Worm (Caenorhabditis elegans): ENCODE data around the gene C16C10.9.

C16C10.9 gene

DNA sequence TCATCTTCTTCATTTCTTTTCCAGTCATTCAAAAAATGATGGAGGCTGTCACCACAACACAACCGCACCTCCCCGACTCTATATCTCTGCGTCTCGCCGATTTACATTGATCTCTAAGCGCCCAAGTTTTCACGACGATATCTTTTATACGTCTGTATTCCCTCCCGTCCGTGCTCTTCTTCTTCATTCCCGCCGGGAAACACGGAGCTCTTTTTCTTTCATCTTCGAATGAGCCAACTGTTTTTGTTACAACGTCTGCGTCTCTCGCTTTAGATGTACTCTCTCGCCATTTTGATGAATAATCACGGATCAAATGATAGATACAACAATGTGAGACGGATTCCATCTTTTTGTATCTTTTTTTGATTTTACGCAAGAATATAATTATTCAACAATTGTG, 43.6 kb downstream of the C16C10.9 start:
- no peak for TF ChIP-seq med-1 (GFP tag; optimal IDR thresholded peaks at IDR 0.05; ENCODE audit: insufficient read depth)
- no peak for TF ChIP-seq T22C8.4 (GFP tag; IDR thresholded peaks at IDR 0.05)

DNA sequence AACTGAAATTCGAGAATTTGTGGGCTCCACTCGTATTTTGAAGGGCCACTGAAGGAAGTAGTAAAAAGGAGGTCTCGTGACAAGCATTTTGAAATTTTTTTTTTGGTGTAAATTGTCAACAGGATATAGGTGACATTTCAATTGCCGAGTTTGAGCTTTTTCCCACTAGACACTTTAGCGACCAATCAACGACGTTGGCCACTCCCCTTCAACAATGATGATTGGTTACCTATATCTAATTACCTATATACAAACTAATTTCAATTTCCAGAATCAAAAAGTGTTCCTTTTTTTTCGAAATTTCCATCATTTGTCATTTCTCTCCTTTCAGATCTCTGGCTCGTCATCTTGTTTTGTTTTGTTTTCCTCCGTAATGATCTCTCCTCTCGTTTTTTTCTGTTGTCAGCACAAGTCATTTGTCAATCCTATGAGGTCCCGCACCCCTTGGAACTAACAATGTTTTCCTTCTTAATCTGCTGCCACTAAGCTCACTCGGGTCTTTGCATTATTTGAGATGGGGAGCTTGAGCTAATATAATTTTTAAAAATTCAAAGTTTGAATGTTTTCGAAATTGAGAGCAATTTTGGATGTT, 49.2 kb downstream of the C16C10.9 start:
- TF ChIP-seq tab-1 (GFP tag; IDR thresholded peaks at IDR 0.05) (no peak), klf-2 (GFP tag; conservative IDR thresholded peaks at IDR 0.05) (no peak), cog-1 (tag; optimal IDR thresholded peaks at IDR 0.05) (no peak), ztf-23 (GFP tag; IDR thresholded peaks at IDR 0.05) (no peak), flt-1 (GFP tag; IDR thresholded peaks at IDR 0.05) (no peak)

DNA sequence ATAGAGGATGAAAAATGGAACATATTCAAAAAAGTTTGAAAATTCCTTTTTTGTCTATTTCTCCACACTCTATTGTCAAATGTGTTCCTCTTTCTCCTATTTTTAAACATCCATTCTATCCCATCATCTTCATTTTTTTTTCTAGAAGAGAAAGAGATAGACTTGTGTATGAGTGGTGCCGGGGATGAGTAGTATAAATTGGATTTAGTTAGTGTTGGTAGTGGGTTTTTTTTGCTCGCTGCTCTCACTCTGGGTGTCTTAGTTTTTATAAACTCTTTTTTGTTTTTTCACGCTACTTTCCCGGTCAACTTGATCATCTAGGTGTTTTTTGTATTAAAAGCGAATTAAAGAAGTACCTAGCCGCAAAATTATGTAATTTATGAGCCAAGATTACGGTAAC, 50.0 kb downstream of the C16C10.9 start:
- TF ChIP-seq tab-1 (GFP tag; IDR thresholded peaks at IDR 0.05) (no peak), ztf-23 (GFP tag; IDR thresholded peaks at IDR 0.05) (no peak), T22C8.4 (GFP tag; IDR thresholded peaks at IDR 0.05) (no peak), flt-1 (GFP tag; IDR thresholded peaks at IDR 0.05) (no peak), klf-2 (GFP tag; conservative IDR thresholded peaks at IDR 0.05) (no peak), ztf-29 (GFP tag; IDR thresholded peaks at IDR 0.05) (no peak), cog-1 (tag; optimal IDR thresholded peaks at IDR 0.05) (no peak), ref-1 (GFP tag; conservative IDR thresholded peaks at IDR 0.05) (no peak), med-1 (GFP tag; optimal IDR thresholded peaks at IDR 0.05; ENCODE audit: insufficient read depth) (no peak)

DNA sequence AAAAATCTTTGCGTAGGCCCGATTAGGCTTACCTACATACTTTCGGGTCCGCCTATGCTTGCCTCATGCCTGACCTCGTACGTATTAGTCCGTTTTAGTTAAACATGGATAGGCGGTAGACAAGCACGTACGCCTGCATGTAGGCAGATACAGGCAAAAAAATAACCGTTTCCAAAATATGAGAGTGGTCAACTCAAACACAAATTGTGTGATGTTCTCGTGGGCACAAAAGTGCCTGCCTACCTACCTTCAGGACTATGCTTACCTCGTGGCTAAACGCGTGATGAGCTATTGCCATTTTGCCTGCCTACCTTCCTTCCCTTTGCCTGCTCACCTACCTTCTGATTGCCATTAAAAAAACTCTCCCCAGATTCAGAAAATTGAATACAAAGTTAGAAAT, 50.6 kb downstream of the C16C10.9 start:
- no peak for TF ChIP-seq ztf-23 (GFP tag; IDR thresholded peaks at IDR 0.05)
